Worm (Caenorhabditis elegans) whole organism, young adult: ENCODE results near the gene F26D2.15.

Experiments
- C17E4.6 ChIP-seq: fragments of 200-800 bp; sonication (Bioruptor generic); IDR thresholded peaks from 2 replicates; pipeline ENCODE4 v1.3.6; 2022; ENCODE audit warnings: missing genetic modification reagents, missing genetic modification characterization, missing compliant biosample characterization
- F10E7.11 ChIP-seq: sonication (generic microtip); optimal IDR thresholded peaks from 2 replicates; lab custom pipeline; 2017; ENCODE audit warnings: mild to moderate bottlenecking, missing genetic modification characterization, moderate library complexity, missing compliant biosample characterization
- F23B12.7 ChIP-seq: sonication (generic microtip); optimal IDR thresholded peaks from 2 replicates; lab custom pipeline; 2017; ENCODE audit warnings: missing genetic modification characterization, mild to moderate bottlenecking, missing compliant biosample characterization, antibody characterized with exemption, moderate library complexity; ENCODE audit not compliant: insufficient read depth
- F37B4.10 ChIP-seq: fragments of 200-800 bp; sonication (Bioruptor generic); IDR thresholded peaks from 2 replicates; pipeline ENCODE4 v1.3.6; 2022; ENCODE audit warnings: missing genetic modification characterization, missing compliant biosample characterization
- F52B5.7 ChIP-seq: sonication (generic microtip); optimal IDR thresholded peaks from 2 replicates; lab custom pipeline; 2016; ENCODE audit warnings: mild to moderate bottlenecking, missing genetic modification characterization, missing compliant biosample characterization
- F55B11.4 ChIP-seq: sonication (generic microtip); optimal IDR thresholded peaks from 2 replicates; lab custom pipeline; 2016; ENCODE audit warnings: missing compliant biosample characterization, missing genetic modification characterization, borderline replicate concordance; ENCODE audit not compliant: insufficient read depth
- Y53F4B.3 ChIP-seq: fragments of 200-800 bp; sonication (Bioruptor generic); IDR thresholded peaks from 2 replicates; pipeline ENCODE4 v1.3.6; 2022; ENCODE audit warnings: missing genetic modification reagents, missing genetic modification characterization, missing compliant biosample characterization
- Y79H2A.3 ChIP-seq: fragments of 200-800 bp; sonication (Bioruptor generic); conservative IDR thresholded peaks from 2 replicates; pipeline ENCODE4 v1.3.6; 2022; ENCODE audit warnings: missing genetic modification reagents, missing genetic modification characterization, missing compliant biosample characterization
- ZK185.1 ChIP-seq: sonication (generic microtip); optimal IDR thresholded peaks from 2 replicates; lab custom pipeline; 2016; ENCODE audit warnings: mild to moderate bottlenecking, missing genetic modification characterization, missing compliant biosample characterization; ENCODE audit not compliant: poor library complexity, severe bottlenecking
- akir-1 ChIP-seq: fragments of 200-800 bp; sonication (Bioruptor generic); optimal IDR thresholded peaks from 2 replicates; lab custom pipeline; 2018; ENCODE audit warnings: mild to moderate bottlenecking, missing genetic modification characterization, moderate library complexity, missing compliant biosample characterization
- ama-1 ChIP-seq, 3 experiments: fragments of 150-350 bp in 1 of 3; sonication (generic microtip) in 2 of 3; optimal IDR thresholded peaks; 2 replicates each; lab custom pipeline; 2014 to 2018; ENCODE audit warnings: missing biosample characterization in 2 of 3, missing genetic modification characterization in 2 of 3, missing genetic modification reagents in 2 of 3
- attf-6 ChIP-seq: fragments of 200-800 bp; sonication (Bioruptor generic); IDR thresholded peaks from 2 replicates; pipeline ENCODE4 v1.3.6; 2022; ENCODE audit warnings: missing genetic modification reagents, missing genetic modification characterization, missing compliant biosample characterization
- cebp-1 ChIP-seq, 2 experiments: fragments of 200-800 bp in 1 of 2; sonication (Bioruptor generic) in 1 of 2; sonication (generic microtip) in 1 of 2; IDR thresholded peaks in 1 of 2; optimal IDR thresholded peaks in 1 of 2; 2 replicates each; pipeline versions ENCODE4 v1.3.6 to Lab custom; 2017 to 2022; ENCODE audit warnings: missing compliant biosample characterization in 2 of 2, missing genetic modification characterization in 2 of 2, mild to moderate bottlenecking in 1 of 2, missing genetic modification reagents in 1 of 2, moderate library complexity in 1 of 2
- cebp-2 ChIP-seq: fragments of 200-800 bp; sonication (Bioruptor generic); IDR thresholded peaks from 2 replicates; pipeline ENCODE4 v1.3.6; 2022; ENCODE audit warnings: missing genetic modification characterization, missing compliant biosample characterization
- ceh-40 ChIP-seq: fragments of 200-800 bp; sonication (Bioruptor generic); IDR thresholded peaks from 2 replicates; pipeline ENCODE4 v1.3.6; 2022; ENCODE audit warnings: missing genetic modification characterization, missing compliant biosample characterization
- ceh-58 ChIP-seq: fragments of 200-800 bp; sonication (Bioruptor generic); IDR thresholded peaks from 2 replicates; pipeline ENCODE4 v1.3.6; 2022; ENCODE audit warnings: missing genetic modification characterization, missing compliant biosample characterization
- die-1 ChIP-seq: sonication (generic microtip); optimal IDR thresholded peaks from 2 replicates; lab custom pipeline; 2016; ENCODE audit warnings: missing genotype, mild to moderate bottlenecking, missing genetic modification characterization, missing compliant biosample characterization
- dpl-1 ChIP-seq: fragments of 150-350 bp; optimal IDR thresholded peaks from 2 replicates; lab custom pipeline; 2014; ENCODE audit warnings: missing biosample characterization, missing genetic modification reagents, missing genetic modification characterization
- ekl-4 ChIP-seq: fragments of 200-800 bp; sonication (Bioruptor generic); IDR thresholded peaks from 2 replicates; pipeline ENCODE4 v1.3.6; 2022; ENCODE audit warnings: missing genetic modification reagents, missing genetic modification characterization, missing compliant biosample characterization
- fkh-3 ChIP-seq: sonication (generic microtip); optimal IDR thresholded peaks from 2 replicates; lab custom pipeline; 2016; ENCODE audit warnings: mild to moderate bottlenecking, missing genetic modification characterization, missing compliant biosample characterization
- him-1 ChIP-seq: sonication (generic microtip); optimal IDR thresholded peaks from 2 replicates; lab custom pipeline; 2016; ENCODE audit warnings: missing genotype, missing genetic modification reagents, missing genetic modification characterization, missing compliant biosample characterization
- hrde-1 ChIP-seq: sonication (generic microtip); optimal IDR thresholded peaks from 2 replicates; lab custom pipeline; 2016; ENCODE audit warnings: missing genetic modification characterization, mild to moderate bottlenecking, missing compliant biosample characterization, moderate library complexity, missing genotype, missing genetic modification reagents, borderline replicate concordance
- let-607 ChIP-seq, 2 experiments: fragments of 200-800 bp in 1 of 2; sonication (Bioruptor generic) in 1 of 2; sonication (generic microtip) in 1 of 2; optimal IDR thresholded peaks; 2 replicates each; lab custom pipeline; 2016 to 2018; ENCODE audit warnings: mild to moderate bottlenecking in 2 of 2, missing compliant biosample characterization in 2 of 2, missing genetic modification characterization in 2 of 2, moderate library complexity in 2 of 2, missing genotype in 1 of 2
- lin-35 ChIP-seq, 3 experiments: fragments of 150-350 bp in 2 of 3; sonication (generic microtip) in 1 of 3; optimal IDR thresholded peaks; 2 replicates each; lab custom pipeline; 2014 to 2018; ENCODE audit warnings: missing biosample characterization in 3 of 3, missing genetic modification characterization in 3 of 3, missing genetic modification reagents in 3 of 3
- lsl-1 ChIP-seq: fragments of 200-800 bp; sonication (Bioruptor generic); optimal IDR thresholded peaks from 2 replicates; lab custom pipeline; 2018; ENCODE audit warnings: mild to moderate bottlenecking, missing genetic modification characterization, moderate library complexity, missing compliant biosample characterization
- lsy-27 ChIP-seq: sonication (generic microtip); optimal IDR thresholded peaks from 2 replicates; lab custom pipeline; 2017; ENCODE audit warnings: missing genetic modification characterization, mild to moderate bottlenecking, missing compliant biosample characterization, antibody characterized with exemption, missing genotype, borderline replicate concordance; ENCODE audit not compliant: insufficient read depth
- madf-8 ChIP-seq: fragments of 200-800 bp; sonication (Bioruptor generic); conservative IDR thresholded peaks from 2 replicates; pipeline ENCODE4 v1.3.6; 2022; ENCODE audit warnings: missing genetic modification reagents, missing genetic modification characterization, missing compliant biosample characterization
- mel-28 ChIP-seq: sonication (generic microtip); optimal IDR thresholded peaks from 2 replicates; lab custom pipeline; 2016; ENCODE audit warnings: borderline replicate concordance, mild to moderate bottlenecking, missing genetic modification characterization, missing compliant biosample characterization
- mes-4 ChIP-seq: sonication (generic microtip); optimal IDR thresholded peaks from 2 replicates; lab custom pipeline; 2016; ENCODE audit warnings: missing genotype, missing genetic modification characterization, missing compliant biosample characterization
- nfya-2 ChIP-seq: fragments of 200-800 bp; sonication (Bioruptor generic); IDR thresholded peaks from 2 replicates; pipeline ENCODE4 v1.3.6; 2022; ENCODE audit warnings: missing genetic modification reagents, missing genetic modification characterization, missing compliant biosample characterization
- pbrm-1 ChIP-seq: fragments of 200-800 bp; sonication (Bioruptor generic); IDR thresholded peaks from 2 replicates; pipeline ENCODE4 v1.3.6; 2022; ENCODE audit warnings: missing genetic modification reagents, missing genetic modification characterization, missing compliant biosample characterization
- sdz-38 ChIP-seq: sonication (generic microtip); optimal IDR thresholded peaks from 2 replicates; lab custom pipeline; 2016; ENCODE audit warnings: missing genotype, missing genetic modification characterization, missing compliant biosample characterization
- sptf-2 ChIP-seq: fragments of 200-800 bp; sonication (Bioruptor generic); optimal IDR thresholded peaks from 2 replicates; lab custom pipeline; 2018; ENCODE audit warnings: mild to moderate bottlenecking, missing genetic modification characterization, missing compliant biosample characterization
- tbp1 ChIP-seq: fragments of 200-800 bp; sonication (Bioruptor generic); optimal IDR thresholded peaks from 2 replicates; lab custom pipeline; 2018; ENCODE audit warnings: mild to moderate bottlenecking, missing genetic modification characterization, missing compliant biosample characterization
- tlf-1 ChIP-seq: fragments of 200-800 bp; sonication (Bioruptor generic); optimal IDR thresholded peaks from 2 replicates; lab custom pipeline; 2018; ENCODE audit warnings: mild to moderate bottlenecking, missing genetic modification characterization, missing compliant biosample characterization
- unc-130 ChIP-seq: sonication (generic microtip); optimal IDR thresholded peaks from 2 replicates; lab custom pipeline; 2016; ENCODE audit warnings: missing genetic modification reagents, missing genetic modification characterization, missing compliant biosample characterization
- unc-62 ChIP-seq: fragments of 150-350 bp; optimal IDR thresholded peaks from 2 replicates; lab custom pipeline; 2014; ENCODE audit warnings: missing biosample characterization, missing genetic modification reagents, missing genetic modification characterization
- zim-3 ChIP-seq: sonication (generic microtip); optimal IDR thresholded peaks from 2 replicates; lab custom pipeline; 2017; ENCODE audit warnings: mild to moderate bottlenecking, missing genetic modification characterization, moderate library complexity, missing compliant biosample characterization
- ztf-18 ChIP-seq: sonication (generic microtip); optimal IDR thresholded peaks from 2 replicates; lab custom pipeline; 2016; ENCODE audit warnings: missing genotype, mild to moderate bottlenecking, missing genetic modification characterization, missing compliant biosample characterization
- ztf-3 ChIP-seq: fragments of 200-800 bp; sonication (Bioruptor generic); optimal IDR thresholded peaks from 2 replicates; lab custom pipeline; 2018; ENCODE audit warnings: mild to moderate bottlenecking, missing genetic modification characterization, missing compliant biosample characterization
- ztf-6 ChIP-seq: fragments of 200-800 bp; sonication (Bioruptor generic); IDR thresholded peaks from 2 replicates; pipeline ENCODE4 v1.3.6; 2022; ENCODE audit warnings: missing genetic modification reagents, missing genetic modification characterization, missing compliant biosample characterization

Gene F26D2.15

ce11 chrV:16410521-16410920, 27.1 kb upstream of the F26D2.15 start, which contains the start of gene srh-145:
Gene srh-145 (plus strand): TSS chrV:16410713.
- no peak for TF ChIP-seq fkh-3 (tag; lab: Kevin White, UChicago)
- no peak for TF ChIP-seq ztf-6 (GFP tag; lab: Robert Waterston, UW)
- TF ChIP-seq cebp-2 (GFP tag; lab: Robert Waterston, UW): no peak
- no peak for TF ChIP-seq ZK185.1
- TF ChIP-seq sptf-2 (GFP tag; lab: Kevin White, UChicago): no peak
- TF ChIP-seq unc-130 (GFP tag; lab: Kevin White, UChicago): no peak
- no peak for TF ChIP-seq hrde-1 (tag; lab: Kevin White, UChicago)
- TF ChIP-seq tbp1 (GFP tag; lab: Kevin White, UChicago): no peak

ce11 chrV:16417014-16417413, 20.6 kb upstream of the F26D2.15 start, which contains the start of gene str-55:
Gene str-55 (minus strand): TSS chrV:16417114.
- TF ChIP-seq lsl-1 (GFP tag; lab: Kevin White, UChicago): no peak

ce11 chrV:16419769-16420168, 17.9 kb upstream of the F26D2.15 start, which contains the start of gene F26D2.16:
Gene F26D2.16 (minus strand): TSS chrV:16419869.
- TF ChIP-seq let-607 (tag; optimal IDR thresholded peaks at IDR 0.05; lab: Kevin White, UChicago): no peak
- no peak for TF ChIP-seq dpl-1 (GFP tag; lab: Kevin White, UChicago)

ce11 chrV:16420696-16421095, 16.9 kb upstream of the F26D2.15 start, which contains the start of gene srw-48:
Gene srw-48 (plus strand): TSS chrV:16420996.
- TF ChIP-seq ekl-4 (no peak), tlf-1 (GFP tag; lab: Kevin White, UChicago) (no peak), akir-1 (GFP tag; lab: Kevin White, UChicago) (no peak), F10E7.11 (tag; lab: Kevin White, UChicago) (no peak), die-1 (no peak), ama-1 (optimal IDR thresholded peaks at IDR 0.05; lab: Kevin White, UChicago) (no peak), ama-1 (GFP tag; optimal IDR thresholded peaks at IDR 0.05; lab: Kevin White, UChicago) (no peak), pbrm-1 (GFP tag; lab: Robert Waterston, UW) (no peak), lin-35 (GFP tag; optimal IDR thresholded peaks at IDR 0.05; lab: Kevin White, UChicago) (no peak), madf-8 (GFP tag; lab: Robert Waterston, UW) (no peak), ceh-58 (GFP tag; lab: Robert Waterston, UW) (no peak), him-1 (tag; lab: Kevin White, UChicago) (no peak), ztf-3 (GFP tag; lab: Kevin White, UChicago) (no peak), cebp-1 (GFP tag; IDR thresholded peaks at IDR 0.05; lab: Robert Waterston, UW) (no peak), cebp-1 (tag; optimal IDR thresholded peaks at IDR 0.05; lab: Kevin White, UChicago) (no peak), sdz-38 (no peak), unc-62 (GFP tag; lab: Kevin White, UChicago) (no peak), lsy-27 (no peak), F52B5.7 (tag; lab: Kevin White, UChicago) (no peak), F23B12.7 (no peak), Y79H2A.3 (GFP tag; lab: Robert Waterston, UW) (no peak)

- TF ChIP-seq nfya-2 (GFP tag; lab: Robert Waterston, UW) (no peak), Y53F4B.3 (GFP tag; lab: Robert Waterston, UW) (no peak), ztf-18 (tag; lab: Kevin White, UChicago) (no peak), F37B4.10 (GFP tag; lab: Robert Waterston, UW) (no peak), C17E4.6 (GFP tag; lab: Robert Waterston, UW) (no peak), mel-28 (tag; lab: Kevin White, UChicago) (no peak), tlf-1 (GFP tag; lab: Kevin White, UChicago) (no peak), ceh-40 (GFP tag; lab: Robert Waterston, UW) (no peak), F10E7.11 (tag; lab: Kevin White, UChicago) (no peak), attf-6 (no peak), Y79H2A.3 (GFP tag; lab: Robert Waterston, UW) (no peak), zim-3 (tag; lab: Kevin White, UChicago) (no peak), akir-1 (GFP tag; lab: Kevin White, UChicago) (no peak), pbrm-1 (GFP tag; lab: Robert Waterston, UW) (no peak), mes-4 (tag; lab: Kevin White, UChicago) (no peak), F55B11.4 (tag; lab: Kevin White, UChicago) (no peak)
Measured at ce11 chrV:16424428-16424827, 13.2 kb upstream of the F26D2.15 start, which contains the start of gene srw-29. Gene srw-29 (minus strand): TSS chrV:16424528.
